Fruit fly (Drosophila melanogaster) whole organism, embryonic: Measurements from ENCODE around the gene mu2.

Experiments used
- Awh ChIP-seq: fragments of 200-800 bp; sonication (Bioruptor generic); IDR thresholded peaks from 2 replicates; pipeline ENCODE4, ENCODE4 v1.3.6; 2022; ENCODE audit warnings: missing biosample characterization, missing genetic modification characterization
- Bgb ChIP-seq: fragments of 200-800 bp; sonication (Bioruptor generic); IDR thresholded peaks from 2 replicates; pipeline ENCODE4 v1.3.6; 2022; ENCODE audit warnings: missing biosample characterization, missing genetic modification characterization; ENCODE audit not compliant: partially characterized antibody
- C15 ChIP-seq: fragments of 200-800 bp; sonication (Bioruptor generic); IDR thresholded peaks from 3 replicates; pipeline ENCODE4 v1.3.6; 2022; ENCODE audit warnings: missing biosample characterization, missing genetic modification characterization
- CG10321 ChIP-seq: fragments of 200-800 bp; sonication (Bioruptor generic); IDR thresholded peaks from 2 replicates; pipeline ENCODE4 v1.3.6; 2022; ENCODE audit warnings: missing biosample characterization, missing genetic modification characterization
- CG12942 ChIP-seq: fragments of 200-800 bp; sonication (Bioruptor generic); optimal IDR thresholded peaks from 3 replicates; lab custom pipeline; 2016; ENCODE audit warnings: missing biosample characterization, missing genetic modification characterization
- CG14050 ChIP-seq: fragments of 200-800 bp; sonication (Bioruptor generic); IDR thresholded peaks from 3 replicates; pipeline ENCODE4 v1.3.6; 2022; ENCODE audit warnings: missing biosample characterization, missing genetic modification characterization
- CG17912 ChIP-seq: fragments of 200-800 bp; sonication (Bioruptor generic); optimal IDR thresholded peaks from 2 replicates; lab custom pipeline; 2018; ENCODE audit warnings: missing biosample characterization, mild to moderate bottlenecking, missing genetic modification characterization
- CG2129 ChIP-seq: fragments of 200-800 bp; sonication (Bioruptor generic); IDR thresholded peaks from 2 replicates; pipeline ENCODE4 v1.3.6; 2022; ENCODE audit warnings: missing biosample characterization, missing genetic modification characterization; ENCODE audit not compliant: partially characterized antibody
- CG3065 ChIP-seq: fragments of 200-800 bp; sonication (Bioruptor generic); optimal IDR thresholded peaks from 2 replicates; lab custom pipeline; 2016; ENCODE audit warnings: missing biosample characterization, missing genetic modification characterization
- CG4360 ChIP-seq: fragments of 200-800 bp; sonication (Bioruptor generic); IDR thresholded peaks from 2 replicates; pipeline ENCODE4 v1.3.6; 2022; ENCODE audit warnings: missing biosample characterization, missing genetic modification characterization
- CG43689 ChIP-seq: fragments of 200-800 bp; sonication (Bioruptor generic); IDR thresholded peaks from 2 replicates; pipeline ENCODE4 v1.3.6; 2022; ENCODE audit warnings: missing biosample characterization, missing genetic modification characterization
- CG4404 ChIP-seq: fragments of 200-800 bp; sonication (Bioruptor generic); IDR thresholded peaks from 2 replicates; pipeline ENCODE4 v1.3.6; 2022; ENCODE audit warnings: missing biosample characterization, missing genetic modification characterization
- CG4820 ChIP-seq: fragments of 200-800 bp; sonication (Bioruptor generic); optimal IDR thresholded peaks from 3 replicates; lab custom pipeline; 2016; ENCODE audit warnings: missing biosample characterization, missing genetic modification characterization
- CG5245 ChIP-seq: fragments of 200-800 bp; sonication (Bioruptor generic); optimal IDR thresholded peaks from 3 replicates; lab custom pipeline; 2016; ENCODE audit warnings: missing biosample characterization, missing genetic modification characterization
- CG6654 ChIP-seq: fragments of 200-800 bp; sonication (Bioruptor generic); optimal IDR thresholded peaks from 2 replicates; lab custom pipeline; 2017; ENCODE audit warnings: missing biosample characterization, mild to moderate bottlenecking, missing genetic modification characterization
- CG7987 ChIP-seq: fragments of 200-800 bp; sonication (Bioruptor generic); optimal IDR thresholded peaks from 2 replicates; lab custom pipeline; 2018; ENCODE audit warnings: missing biosample characterization, mild to moderate bottlenecking, missing genetic modification characterization, moderate library complexity
- CG8290 ChIP-seq, 3 experiments: fragments of 200-800 bp; sonication (Bioruptor generic); optimal IDR thresholded peaks; 2 replicates each; lab custom pipeline; 2016 to 2019; ENCODE audit warnings: missing biosample characterization in 3 of 3, missing genetic modification characterization in 3 of 3, mild to moderate bottlenecking in 2 of 3, moderate library complexity in 1 of 3
- CG9215 ChIP-seq: fragments of 200-800 bp; sonication (Bioruptor generic); IDR thresholded peaks from 2 replicates; pipeline ENCODE4 v1.3.6; 2022; ENCODE audit warnings: missing biosample characterization, missing genetic modification characterization
- CG9876 ChIP-seq: fragments of 200-800 bp; sonication (Bioruptor generic); optimal IDR thresholded peaks from 2 replicates; lab custom pipeline; 2016; ENCODE audit warnings: missing biosample characterization, missing genetic modification characterization
- CHES-1-like ChIP-seq: fragments of 200-800 bp; sonication (Bioruptor generic); optimal IDR thresholded peaks from 2 replicates; lab custom pipeline; 2016; ENCODE audit warnings: missing biosample characterization, missing genetic modification characterization
- Dek ChIP-seq: fragments of 200-800 bp; sonication (Bioruptor generic); optimal IDR thresholded peaks from 3 replicates; lab custom pipeline; 2019; ENCODE audit warnings: missing biosample characterization, mild to moderate bottlenecking, missing genetic modification characterization, moderate library complexity
- H2.0 ChIP-seq: fragments of 200-800 bp; sonication (Bioruptor generic); IDR thresholded peaks from 2 replicates; pipeline ENCODE4 v1.3.6; 2022; ENCODE audit warnings: missing biosample characterization, missing genetic modification characterization
- Hand ChIP-seq: fragments of 200-800 bp; sonication (Bioruptor generic); optimal IDR thresholded peaks from 2 replicates; lab custom pipeline; 2017; ENCODE audit warnings: mild to moderate bottlenecking, missing biosample characterization, missing genetic modification reagents, missing genetic modification characterization
- Hr39 ChIP-seq: fragments of >200 bp; optimal IDR thresholded peaks from 2 replicates; lab custom pipeline; 2017
- Lim3 ChIP-seq: fragments of 200-800 bp; sonication (Bioruptor generic); IDR thresholded peaks from 2 replicates; pipeline ENCODE4 v1.3.6; 2022; ENCODE audit warnings: missing biosample characterization, missing genetic modification characterization
- Mad ChIP-seq: fragments of 200-800 bp; sonication (Bioruptor generic); optimal IDR thresholded peaks from 2 replicates; lab custom pipeline; 2016; ENCODE audit warnings: missing biosample characterization, missing genetic modification characterization
- Mes4 ChIP-seq: fragments of 200-800 bp; sonication (Bioruptor generic); optimal IDR thresholded peaks from 2 replicates; lab custom pipeline; 2016; ENCODE audit warnings: missing biosample characterization, missing genetic modification characterization
- Neu2 ChIP-seq: fragments of 200-800 bp; sonication (Bioruptor generic); optimal IDR thresholded peaks from 3 replicates; lab custom pipeline; 2016; ENCODE audit warnings: missing biosample characterization, missing genetic modification characterization, borderline replicate concordance
- Oli ChIP-seq: fragments of 200-800 bp; sonication (Bioruptor generic); optimal IDR thresholded peaks from 2 replicates; lab custom pipeline; 2018; ENCODE audit warnings: missing biosample characterization, mild to moderate bottlenecking, missing genetic modification characterization, moderate library complexity
- Sin3A ChIP-seq: fragments of >200 bp; optimal IDR thresholded peaks from 2 replicates; lab custom pipeline; 2018
- Xrp1 ChIP-seq: fragments of 200-800 bp; sonication (Bioruptor generic); IDR thresholded peaks from 2 replicates; pipeline ENCODE4 v1.3.6; 2022; ENCODE audit warnings: missing biosample characterization, missing genetic modification characterization
- ac ChIP-seq: fragments of 200-800 bp; sonication (Bioruptor generic); optimal IDR thresholded peaks from 3 replicates; lab custom pipeline; 2017; ENCODE audit warnings: missing biosample characterization, mild to moderate bottlenecking, missing genetic modification characterization
- al ChIP-seq: fragments of 200-800 bp; sonication (Bioruptor generic); IDR thresholded peaks from 2 replicates; pipeline ENCODE4 v1.3.6; 2022; ENCODE audit warnings: missing biosample characterization, missing genetic modification characterization
- aop ChIP-seq: fragments of 200-800 bp; sonication (Bioruptor generic); IDR thresholded peaks from 2 replicates; pipeline ENCODE4 v1.3.6; 2022; ENCODE audit warnings: missing biosample characterization, missing genetic modification characterization
- bcd ChIP-seq: fragments of 200-800 bp; sonication (Bioruptor generic); optimal IDR thresholded peaks from 2 replicates; lab custom pipeline; 2017; ENCODE audit warnings: missing biosample characterization, mild to moderate bottlenecking, missing genetic modification characterization
- bsh ChIP-seq, 2 experiments: fragments of 200-800 bp; sonication (Bioruptor generic); optimal IDR thresholded peaks; 2 replicates each; lab custom pipeline; 2017 to 2018; ENCODE audit warnings: mild to moderate bottlenecking in 2 of 2, missing biosample characterization in 2 of 2, missing genetic modification characterization in 2 of 2, moderate library complexity in 1 of 2
- ci ChIP-seq: fragments of 200-800 bp; sonication (Bioruptor generic); IDR thresholded peaks from 3 replicates; pipeline ENCODE4 v1.3.6; 2022; ENCODE audit warnings: missing biosample characterization, missing genetic modification characterization
- dysf ChIP-seq: fragments of 200-800 bp; sonication (Bioruptor generic); IDR thresholded peaks from 3 replicates; pipeline ENCODE4 v1.3.6; 2022; ENCODE audit warnings: missing biosample characterization, missing genetic modification characterization
- fd102C ChIP-seq: fragments of 200-800 bp; sonication (Bioruptor generic); optimal IDR thresholded peaks from 2 replicates; lab custom pipeline; 2018; ENCODE audit warnings: missing biosample characterization, mild to moderate bottlenecking, missing genetic modification characterization, moderate library complexity
- ind ChIP-seq: fragments of 200-800 bp; sonication (Bioruptor generic); optimal IDR thresholded peaks from 3 replicates; lab custom pipeline; 2016; ENCODE audit warnings: missing biosample characterization, missing genetic modification characterization
- kni ChIP-seq: fragments of 200-800 bp; sonication (Bioruptor generic); optimal IDR thresholded peaks from 3 replicates; lab custom pipeline; 2017; ENCODE audit warnings: mild to moderate bottlenecking, missing biosample characterization, missing genetic modification reagents, missing genetic modification characterization
- lbe ChIP-seq: fragments of 200-800 bp; sonication (Bioruptor generic); optimal IDR thresholded peaks from 2 replicates; lab custom pipeline; 2016; ENCODE audit warnings: missing biosample characterization, mild to moderate bottlenecking, missing genetic modification characterization
- mld ChIP-seq: fragments of 200-800 bp; sonication (Bioruptor generic); IDR thresholded peaks from 3 replicates; pipeline ENCODE4 v1.3.6; 2022; ENCODE audit warnings: missing biosample characterization, missing genetic modification characterization; ENCODE audit not compliant: partially characterized antibody
- pita ChIP-seq: fragments of 200-800 bp; sonication (Bioruptor generic); optimal IDR thresholded peaks from 2 replicates; lab custom pipeline; 2017; ENCODE audit warnings: missing biosample characterization, mild to moderate bottlenecking, missing genetic modification characterization
- ranshi ChIP-seq: fragments of 200-800 bp; sonication (Bioruptor generic); IDR thresholded peaks from 2 replicates; pipeline ENCODE4 v1.3.6; 2022; ENCODE audit warnings: missing biosample characterization, missing genetic modification characterization
- run ChIP-seq: fragments of 200-800 bp; sonication (Bioruptor generic); optimal IDR thresholded peaks from 3 replicates; lab custom pipeline; 2018; ENCODE audit warnings: missing biosample characterization, mild to moderate bottlenecking, missing genetic modification characterization
- scrt ChIP-seq: fragments of 200-800 bp; sonication (Bioruptor generic); optimal IDR thresholded peaks from 2 replicates; lab custom pipeline; 2018; ENCODE audit warnings: missing biosample characterization, mild to moderate bottlenecking, missing genetic modification characterization, moderate library complexity
- sens-2 ChIP-seq: fragments of 200-800 bp; sonication (Bioruptor generic); IDR thresholded peaks from 2 replicates; pipeline ENCODE4 v1.3.6; 2022; ENCODE audit warnings: missing biosample characterization, missing genetic modification characterization
- slbo ChIP-seq: fragments of 200-800 bp; sonication (Bioruptor generic); IDR thresholded peaks from 2 replicates; pipeline ENCODE4 v1.3.6; 2022; ENCODE audit warnings: missing biosample characterization, missing genetic modification characterization
- sna ChIP-seq: fragments of 200-800 bp; sonication (Bioruptor generic); IDR thresholded peaks from 2 replicates; pipeline ENCODE4 v1.3.6; 2022; ENCODE audit warnings: missing biosample characterization, missing genetic modification characterization; ENCODE audit not compliant: partially characterized antibody
- sr ChIP-seq: fragments of 200-800 bp; sonication (Bioruptor generic); IDR thresholded peaks from 3 replicates; pipeline ENCODE4 v1.3.6; 2022; ENCODE audit warnings: missing biosample characterization, missing genetic modification characterization
- trem ChIP-seq: fragments of 200-800 bp; optimal IDR thresholded peaks from 3 replicates; lab custom pipeline; 2019; ENCODE audit warnings: missing biosample characterization, mild to moderate bottlenecking, missing genetic modification characterization, moderate library complexity

Gene mu2

dm6 chr3L:1962964-1963363 lies 15.7 kb upstream of the mu2 start, which contains the start of gene SCOT (continued):
- TF ChIP-seq Mes4 (GFP tag; lab: Kevin White, UChicago) (peak; percentile 56), CG3065 (GFP tag; lab: Kevin White, UChicago) (no peak), CG9876 (GFP tag; lab: Kevin White, UChicago) (no peak), mld (GFP tag; lab: Robert Waterston, UW) (no peak), Bgb (no peak), slbo (GFP tag; lab: Robert Waterston, UW) (peak; percentile 67), bsh (GFP tag; optimal IDR thresholded peaks at IDR 0.05; lab: Kevin White, UChicago) (peak; percentile 79 to 87), scrt (no peak), CG5245 (GFP tag; lab: Kevin White, UChicago) (peak; percentile 40), Xrp1 (GFP tag; lab: Robert Waterston, UW) (peak; percentile 86), CG4820 (GFP tag; lab: Kevin White, UChicago) (peak; percentile 50), fd102C (GFP tag; lab: Kevin White, UChicago) (no peak), aop (GFP tag; lab: Robert Waterston, UW) (0 out of 2 replicates have a peak, but pooled peaks have one; percentile 15), Hr39 (lab: Kevin White, UChicago) (no peak), al (peak; percentile 43; the same call in 1 of the 2 replicates), CG4360 (GFP tag; lab: Robert Waterston, UW) (peak; percentile 39; the same call in 1 of the 2 replicates), bcd (GFP tag; lab: Kevin White, UChicago) (peak; percentile 43), Neu2 (no peak), Sin3A (no peak), trem (tag; lab: Kevin White, UChicago) (no peak), CG14050 (GFP tag; lab: Robert Waterston, UW) (peak; percentile 75), CG4404 (GFP tag; lab: Robert Waterston, UW) (peak; percentile 53), sna (GFP tag; lab: Robert Waterston, UW) (no peak), Hand (GFP tag; lab: Kevin White, UChicago) (no peak), CG12942 (no peak), dysf (GFP tag; lab: Robert Waterston, UW) (peak; percentile 87), kni (GFP tag; lab: Kevin White, UChicago) (no peak), CG7987 (no peak), CG17912 (GFP tag; lab: Kevin White, UChicago) (no peak), Mad (no peak), CG6654 (peak; percentile 21), ind (GFP tag; lab: Kevin White, UChicago) (peak; percentile 66), Oli (tag; lab: Kevin White, UChicago) (peak; percentile 81), C15 (GFP tag; lab: Robert Waterston, UW) (no peak), lbe (no peak), CHES-1-like (peak; percentile 22), ranshi (GFP tag; lab: Robert Waterston, UW) (peak; percentile 68; the same call in 1 of the 2 replicates), pita (GFP tag; lab: Kevin White, UChicago) (no peak), Dek (tag; lab: Kevin White, UChicago) (no peak), CG9215 (GFP tag; lab: Robert Waterston, UW) (peak; percentile 57), ci (GFP tag; lab: Robert Waterston, UW) (peak; percentile 92), run (tag; lab: Kevin White, UChicago) (peak; percentile 61), CG10321 (GFP tag; lab: Robert Waterston, UW) (peak; percentile 47; the same call in 1 of the 2 replicates), CG8290 (GFP tag; optimal IDR thresholded peaks at IDR 0.05; lab: Kevin White, UChicago) (no peak), CG8290 (tag; optimal IDR thresholded peaks at IDR 0.05; lab: Kevin White, UChicago) (no peak), Awh (GFP tag; lab: Robert Waterston, UW) (peak; percentile 82), Lim3 (GFP tag; lab: Robert Waterston, UW) (no peak), CG43689 (no peak), CG2129 (no peak), sr (GFP tag; lab: Robert Waterston, UW) (peak; percentile 67), ac (GFP tag; lab: Kevin White, UChicago) (no peak), sens-2 (0 out of 2 replicates have a peak, but pooled peaks have one; percentile 48), H2.0 (GFP tag; lab: Robert Waterston, UW) (peak; percentile 87)
